Worm (Caenorhabditis elegans): Measurements from ENCODE around the gene ZC477.4.

ce11 chrIV:7051515-7051914, 47.1 kb downstream of the ZC477.4 start:
- no peak for TF ChIP-seq flt-1 (GFP tag; IDR thresholded peaks at IDR 0.05)
- no peak for TF ChIP-seq ref-1 (GFP tag; conservative IDR thresholded peaks at IDR 0.05)
- no peak for TF ChIP-seq med-1 (GFP tag; optimal IDR thresholded peaks at IDR 0.05; ENCODE audit: insufficient read depth)
